Worm (Caenorhabditis elegans) whole organism, L4 larva: Measurements from ENCODE around the gene rabr-2.

Experiments
- F26F4.8 ChIP-seq: fragments of 200-800 bp; sonication (Bioruptor generic); conservative IDR thresholded peaks from 2 replicates; pipeline ENCODE4 v1.3.6; 2022; ENCODE audit warnings: missing genetic modification characterization, missing compliant biosample characterization
- F37D6.2 ChIP-seq: sonication (generic microtip); optimal IDR thresholded peaks from 2 replicates; lab custom pipeline; 2016; ENCODE audit warnings: mild to moderate bottlenecking, missing genetic modification characterization, missing compliant biosample characterization
- R02D3.7 ChIP-seq: fragments of 150-350 bp; sonication (generic microtip); optimal IDR thresholded peaks from 3 replicates; lab custom pipeline; 2014; ENCODE audit warnings: missing biosample characterization, missing genetic modification characterization
- T20F7.1 ChIP-seq: fragments of 200-800 bp; sonication (Bioruptor generic); optimal IDR thresholded peaks from 2 replicates; lab custom pipeline; 2018; ENCODE audit warnings: mild to moderate bottlenecking, missing genetic modification characterization, missing compliant biosample characterization
- T26A8.4 ChIP-seq: fragments of 200-800 bp; sonication (Bioruptor generic); IDR thresholded peaks from 2 replicates; pipeline ENCODE4 v1.3.6; 2022; ENCODE audit warnings: missing genetic modification characterization, missing compliant biosample characterization
- Y105C5A.15 ChIP-seq: fragments of 200-800 bp; sonication (Bioruptor generic); IDR thresholded peaks from 2 replicates; pipeline ENCODE4 v1.3.6; 2022; ENCODE audit warnings: missing genetic modification characterization, missing compliant biosample characterization
- Y48G9A.11 ChIP-seq: fragments of 200-800 bp; sonication (Bioruptor generic); IDR thresholded peaks from 2 replicates; pipeline ENCODE4 v1.3.6; 2022; ENCODE audit warnings: missing genetic modification reagents, missing genetic modification characterization, missing compliant biosample characterization
- Y75B8A.6 ChIP-seq: fragments of 200-800 bp; sonication (Bioruptor generic); IDR thresholded peaks from 2 replicates; pipeline ENCODE4 v1.3.6; 2022; ENCODE audit warnings: missing genetic modification reagents, missing genetic modification characterization, missing compliant biosample characterization
- aha-1 ChIP-seq: fragments of 150-350 bp; peaks from one replicate; lab custom pipeline; 2014; ENCODE audit warnings: missing biosample characterization, missing genetic modification characterization
- ama-1 ChIP-seq: fragments of 150-350 bp; optimal IDR thresholded peaks from 2 replicates; lab custom pipeline; 2014; ENCODE audit warnings: inconsistent platforms, mixed read lengths
- ceh-20 ChIP-seq: fragments of 200-800 bp; sonication (Bioruptor generic); IDR thresholded peaks from 2 replicates; pipeline ENCODE4 v1.3.6; 2022; ENCODE audit warnings: missing genetic modification reagents, missing genetic modification characterization, missing compliant biosample characterization
- ceh-44 ChIP-seq: fragments of 200-800 bp; sonication (Bioruptor generic); IDR thresholded peaks from 2 replicates; pipeline ENCODE4 v1.3.6; 2022; ENCODE audit warnings: missing genetic modification reagents, missing genetic modification characterization, missing compliant biosample characterization
- ceh-62 ChIP-seq: sonication (generic microtip); optimal IDR thresholded peaks from 2 replicates; lab custom pipeline; 2017; ENCODE audit warnings: missing biosample characterization, missing genetic modification characterization
- daf-12 ChIP-seq: fragments of 150-350 bp; optimal IDR thresholded peaks from 2 replicates; lab custom pipeline; 2014; ENCODE audit warnings: missing biosample characterization, missing genetic modification reagents, missing genetic modification characterization
- daf-16 ChIP-seq, 3 experiments: sonication (generic microtip); optimal IDR thresholded peaks; 2 replicates each; lab custom pipeline; 2016 to 2017; ENCODE audit warnings: missing genetic modification characterization in 3 of 3, missing genetic modification reagents in 3 of 3, mild to moderate bottlenecking in 2 of 3, missing compliant biosample characterization in 2 of 3, missing biosample characterization in 1 of 3, moderate library complexity in 1 of 3
- daf-19 ChIP-seq: fragments of 200-800 bp; sonication (Bioruptor generic); conservative IDR thresholded peaks from 2 replicates; pipeline ENCODE4 v1.3.6; 2022; ENCODE audit warnings: missing genetic modification characterization, missing compliant biosample characterization
- daf-8 ChIP-seq: fragments of 200-800 bp; sonication (Bioruptor generic); IDR thresholded peaks from 2 replicates; pipeline ENCODE4 v1.3.6; 2022; ENCODE audit warnings: missing genetic modification characterization, missing compliant biosample characterization
- dmd-6 ChIP-seq: fragments of 200-800 bp; sonication (Bioruptor generic); IDR thresholded peaks from 2 replicates; pipeline ENCODE4 v1.3.6; 2022; ENCODE audit warnings: missing genetic modification reagents, missing genetic modification characterization, missing compliant biosample characterization
- dve-1 ChIP-seq: sonication (generic microtip); optimal IDR thresholded peaks from 2 replicates; lab custom pipeline; 2017; ENCODE audit warnings: antibody characterized with exemption, mild to moderate bottlenecking, missing genetic modification characterization, missing compliant biosample characterization; ENCODE audit not compliant: insufficient read depth
- egl-27 ChIP-seq: sonication (generic microtip); optimal IDR thresholded peaks from 3 replicates; lab custom pipeline; 2017; ENCODE audit warnings: missing biosample characterization, missing genetic modification reagents, missing genetic modification characterization
- egl-43 ChIP-seq: fragments of 200-800 bp; sonication (Bioruptor generic); IDR thresholded peaks from 2 replicates; pipeline ENCODE4 v1.3.6; 2022; ENCODE audit warnings: missing genetic modification reagents, missing genetic modification characterization, missing compliant biosample characterization
- gei-8 ChIP-seq: fragments of 200-800 bp; sonication (Bioruptor generic); optimal IDR thresholded peaks from 2 replicates; lab custom pipeline; 2018; ENCODE audit warnings: mild to moderate bottlenecking, missing genetic modification characterization, missing compliant biosample characterization
- hlh-11 ChIP-seq: fragments of 200-800 bp; sonication (Bioruptor generic); optimal IDR thresholded peaks from 2 replicates; lab custom pipeline; 2018; ENCODE audit warnings: mild to moderate bottlenecking, missing genetic modification characterization, missing compliant biosample characterization
- hmg-1.1 ChIP-seq: fragments of 200-800 bp; sonication (Bioruptor generic); IDR thresholded peaks from 2 replicates; pipeline ENCODE4 v1.3.6; 2022; ENCODE audit warnings: missing genetic modification reagents, missing genetic modification characterization, missing compliant biosample characterization
- jun-1 ChIP-seq: fragments of 150-350 bp; optimal IDR thresholded peaks from 2 replicates; lab custom pipeline; 2014; ENCODE audit warnings: missing biosample characterization, missing genetic modification reagents, missing genetic modification characterization
- lin-29 ChIP-seq: fragments of 200-800 bp; sonication (Bioruptor generic); IDR thresholded peaks from 2 replicates; pipeline ENCODE4 v1.3.6; 2022; ENCODE audit warnings: missing genetic modification reagents, missing genetic modification characterization, missing compliant biosample characterization
- lin-38 ChIP-seq: fragments of 200-800 bp; sonication (Bioruptor generic); IDR thresholded peaks from 2 replicates; pipeline ENCODE4 v1.3.6; 2022; ENCODE audit warnings: missing genetic modification reagents, missing genetic modification characterization, missing compliant biosample characterization
- lsy-2 ChIP-seq, 2 experiments: fragments of 150-350 bp in 1 of 2; sonication (generic microtip) in 1 of 2; optimal IDR thresholded peaks; 2 replicates each; lab custom pipeline; 2014 to 2017; ENCODE audit warnings: missing biosample characterization in 2 of 2, missing genetic modification characterization in 2 of 2
- madf-5 ChIP-seq, 2 experiments: fragments of 200-800 bp; sonication (Bioruptor generic); IDR thresholded peaks; 2 replicates each; pipeline ENCODE4 v1.3.6; 2022; ENCODE audit warnings: missing compliant biosample characterization in 2 of 2, missing genetic modification characterization in 2 of 2
- madf-9 ChIP-seq: fragments of 200-800 bp; sonication (Bioruptor generic); conservative IDR thresholded peaks from 2 replicates; pipeline ENCODE4 v1.3.6; 2022; ENCODE audit warnings: missing genetic modification reagents, missing genetic modification characterization, missing compliant biosample characterization
- mep-1 ChIP-seq: fragments of 150-350 bp; sonication (generic microtip); optimal IDR thresholded peaks from 3 replicates; lab custom pipeline; 2014; ENCODE audit warnings: missing biosample characterization, missing genetic modification characterization
- nhr-102 ChIP-seq: sonication (generic microtip); optimal IDR thresholded peaks from 2 replicates; lab custom pipeline; 2016; ENCODE audit warnings: mild to moderate bottlenecking, missing genetic modification characterization, moderate library complexity, missing compliant biosample characterization
- nhr-25 ChIP-seq: sonication (generic microtip); optimal IDR thresholded peaks from 2 replicates; lab custom pipeline; 2017; ENCODE audit warnings: missing genetic modification characterization, mild to moderate bottlenecking, missing compliant biosample characterization, antibody characterized with exemption, moderate library complexity, borderline replicate concordance; ENCODE audit not compliant: insufficient read depth
- nhr-28 ChIP-seq: fragments of 150-350 bp; optimal IDR thresholded peaks from 2 replicates; lab custom pipeline; 2014; ENCODE audit warnings: missing biosample characterization, missing genetic modification characterization
- nhr-48 ChIP-seq: sonication (generic microtip); optimal IDR thresholded peaks from 2 replicates; lab custom pipeline; 2016; ENCODE audit warnings: mild to moderate bottlenecking, missing genetic modification characterization, missing compliant biosample characterization
- nhr-76 ChIP-seq: fragments of 150-350 bp; optimal IDR thresholded peaks from 2 replicates; lab custom pipeline; 2014; ENCODE audit warnings: missing biosample characterization, missing genetic modification characterization
- pqm-1 ChIP-seq: sonication (generic microtip); optimal IDR thresholded peaks from 2 replicates; lab custom pipeline; 2017; ENCODE audit warnings: missing biosample characterization, missing genetic modification characterization
- rbr-2 ChIP-seq: sonication (generic microtip); optimal IDR thresholded peaks from 2 replicates; lab custom pipeline; 2016; ENCODE audit warnings: missing genotype, missing genetic modification characterization, missing compliant biosample characterization
- saeg-2 ChIP-seq: fragments of 200-800 bp; sonication (Bioruptor generic); IDR thresholded peaks from 2 replicates; pipeline ENCODE4 v1.3.6; 2022; ENCODE audit warnings: missing genetic modification reagents, missing genetic modification characterization, missing compliant biosample characterization
- snpc-1.2 ChIP-seq: fragments of 200-800 bp; sonication (Bioruptor generic); IDR thresholded peaks from 2 replicates; pipeline ENCODE4 v1.3.6; 2022; ENCODE audit warnings: missing genetic modification reagents, missing genetic modification characterization, missing compliant biosample characterization
- spr-1 ChIP-seq: sonication (generic microtip); optimal IDR thresholded peaks from 2 replicates; lab custom pipeline; 2016; ENCODE audit warnings: mild to moderate bottlenecking, missing genetic modification characterization, missing compliant biosample characterization
- tra-1 ChIP-seq: fragments of 200-800 bp; sonication (Bioruptor generic); IDR thresholded peaks from 2 replicates; pipeline ENCODE4 v1.3.6; 2022; ENCODE audit warnings: missing genetic modification reagents, missing genetic modification characterization, missing compliant biosample characterization
- unc-62 ChIP-seq, 3 experiments: fragments of 150-350 bp in 1 of 3; sonication (generic microtip); optimal IDR thresholded peaks in 2 of 3; peaks in 1 of 3; 1 replicate in 1 of 3; 2 replicates in 2 of 3; lab custom pipeline; 2014 to 2017; ENCODE audit warnings: missing biosample characterization in 3 of 3, missing genetic modification characterization in 3 of 3, missing genetic modification reagents in 3 of 3, missing genotype in 1 of 3
- vab-7 ChIP-seq: fragments of 200-800 bp; sonication (Bioruptor generic); IDR thresholded peaks from 2 replicates; pipeline ENCODE4 v1.3.6; 2022; ENCODE audit warnings: missing genetic modification reagents, missing genetic modification characterization, missing compliant biosample characterization
- zfp-3 ChIP-seq: fragments of 200-800 bp; sonication (Bioruptor generic); conservative IDR thresholded peaks from 2 replicates; pipeline ENCODE4 v1.3.6; 2022; ENCODE audit warnings: missing genetic modification reagents, missing genetic modification characterization, missing compliant biosample characterization

rabr-2 gene

ce11 chrIV:17470096-17470602 is 13.0 kb downstream of the rabr-2 start, which contains the start of gene F11E6.4:
F11E6.4 (minus strand) TSS chrIV:17470354.
- TF ChIP-seq zfp-3 (GFP tag; lab: Robert Waterston, UW) (peak; percentile 93), gei-8 (peak; percentile 27), daf-12 (no peak), egl-43 (no peak), nhr-25 (tag; lab: Kevin White, UChicago) (peak; percentile 89), dve-1 (peak; percentile 32), nhr-76 (no peak), ama-1 (lab: Kevin White, UChicago) (peak; percentile 51), Y48G9A.11 (GFP tag; lab: Robert Waterston, UW) (no peak), spr-1 (tag; lab: Kevin White, UChicago) (no peak), unc-62 (GFP tag; optimal IDR thresholded peaks at IDR 0.05 in 1 of 2; lab: Kevin White, UChicago) (peak in 1 of 2 experiments; percentile 4), unc-62 (tag; optimal IDR thresholded peaks at IDR 0.05; lab: Kevin White, UChicago) (no peak), Y105C5A.15 (0 out of 2 replicates have a peak, but pooled peaks have one; percentile 52), lsy-2 (tag; optimal IDR thresholded peaks at IDR 0.05; lab: Kevin White, UChicago) (peak in 1 of 2 experiments; percentile 21), ceh-62 (tag; lab: Kevin White, UChicago) (no peak), hlh-11 (tag; lab: Kevin White, UChicago) (no peak), daf-16 (GFP tag; optimal IDR thresholded peaks at IDR 0.05; lab: Kevin White, UChicago) (no peak), daf-16 (tag; optimal IDR thresholded peaks at IDR 0.05; lab: Kevin White, UChicago) (no peak), mep-1 (peak; percentile 57), daf-19 (GFP tag; lab: Robert Waterston, UW) (no peak), ceh-44 (GFP tag; lab: Robert Waterston, UW) (no peak), nhr-28 (no peak), T20F7.1 (peak; percentile 43), tra-1 (GFP tag; lab: Robert Waterston, UW) (peak; percentile 33; the same call in 1 of the 2 replicates), aha-1 (peak; percentile 67), daf-8 (GFP tag; lab: Robert Waterston, UW) (no peak), nhr-48 (tag; lab: Kevin White, UChicago) (no peak), madf-9 (GFP tag; lab: Robert Waterston, UW) (peak; percentile 39), Y75B8A.6 (GFP tag; lab: Robert Waterston, UW) (0 out of 2 replicates have a peak, but pooled peaks have one; percentile 29), R02D3.7 (tag; lab: Kevin White, UChicago) (no peak), pqm-1 (tag; lab: Kevin White, UChicago) (no peak)
- TF ChIP-seq, all 104 proteins: peak for 14

ce11 chrIV:17467825-17468224 is 15.3 kb downstream of the rabr-2 start:
- TF ChIP-seq aha-1: peak; percentile 71
- no peak for TF ChIP-seq vab-7 (GFP tag; lab: Robert Waterston, UW)
- no peak for TF ChIP-seq daf-16 (GFP tag; optimal IDR thresholded peaks at IDR 0.05; lab: Kevin White, UChicago)
- no peak for TF ChIP-seq daf-16 (tag; optimal IDR thresholded peaks at IDR 0.05; lab: Kevin White, UChicago)

ce11 chrIV:17467325-17467724 is 15.8 kb downstream of the rabr-2 start, which contains the start of gene elo-2:
elo-2 (minus strand) TSS chrIV:17467408.
- TF ChIP-seq F26F4.8 (GFP tag; lab: Robert Waterston, UW): no peak
- TF ChIP-seq madf-5 (GFP tag; IDR thresholded peaks at IDR 0.05; lab: Robert Waterston, UW): no peak
- TF ChIP-seq jun-1: no peak
- TF ChIP-seq egl-43: no peak
- TF ChIP-seq T20F7.1: no peak
- TF ChIP-seq daf-19 (GFP tag; lab: Robert Waterston, UW): no peak
- TF ChIP-seq egl-27 (tag; lab: Kevin White, UChicago): no peak
- TF ChIP-seq T26A8.4 (GFP tag; lab: Robert Waterston, UW): no peak
- no peak for TF ChIP-seq saeg-2 (GFP tag; lab: Robert Waterston, UW)
- no peak for TF ChIP-seq lin-38 (GFP tag; lab: Robert Waterston, UW)
- no peak for TF ChIP-seq snpc-1.2 (GFP tag; lab: Robert Waterston, UW)
- no peak for TF ChIP-seq nhr-48 (tag; lab: Kevin White, UChicago)
- TF ChIP-seq Y105C5A.15: no peak
- no peak for TF ChIP-seq lin-29 (GFP tag; lab: Robert Waterston, UW)
- TF ChIP-seq hmg-1.1 (GFP tag; lab: Robert Waterston, UW): no peak
- TF ChIP-seq rbr-2 (tag; lab: Kevin White, UChicago): no peak
- no peak for TF ChIP-seq ceh-20
- TF ChIP-seq Y75B8A.6 (GFP tag; lab: Robert Waterston, UW): no peak
- peak; percentile 72 for TF ChIP-seq dmd-6 (GFP tag; lab: Robert Waterston, UW)
- no peak for TF ChIP-seq daf-16 (GFP tag; optimal IDR thresholded peaks at IDR 0.05; lab: Kevin White, UChicago)
- peak; percentile 53 for TF ChIP-seq daf-16 (tag; optimal IDR thresholded peaks at IDR 0.05; lab: Kevin White, UChicago)
- peak; percentile 66 for TF ChIP-seq hlh-11 (tag; lab: Kevin White, UChicago)
- no peak for TF ChIP-seq vab-7 (GFP tag; lab: Robert Waterston, UW)
- no peak for TF ChIP-seq F37D6.2 (tag; lab: Kevin White, UChicago)
- TF ChIP-seq nhr-28: peak; percentile 62
- no peak for TF ChIP-seq nhr-102 (tag; lab: Kevin White, UChicago)
